Fruit fly (Drosophila melanogaster): ENCODE results near the gene TSG101.

Gene TSG101

DNA sequence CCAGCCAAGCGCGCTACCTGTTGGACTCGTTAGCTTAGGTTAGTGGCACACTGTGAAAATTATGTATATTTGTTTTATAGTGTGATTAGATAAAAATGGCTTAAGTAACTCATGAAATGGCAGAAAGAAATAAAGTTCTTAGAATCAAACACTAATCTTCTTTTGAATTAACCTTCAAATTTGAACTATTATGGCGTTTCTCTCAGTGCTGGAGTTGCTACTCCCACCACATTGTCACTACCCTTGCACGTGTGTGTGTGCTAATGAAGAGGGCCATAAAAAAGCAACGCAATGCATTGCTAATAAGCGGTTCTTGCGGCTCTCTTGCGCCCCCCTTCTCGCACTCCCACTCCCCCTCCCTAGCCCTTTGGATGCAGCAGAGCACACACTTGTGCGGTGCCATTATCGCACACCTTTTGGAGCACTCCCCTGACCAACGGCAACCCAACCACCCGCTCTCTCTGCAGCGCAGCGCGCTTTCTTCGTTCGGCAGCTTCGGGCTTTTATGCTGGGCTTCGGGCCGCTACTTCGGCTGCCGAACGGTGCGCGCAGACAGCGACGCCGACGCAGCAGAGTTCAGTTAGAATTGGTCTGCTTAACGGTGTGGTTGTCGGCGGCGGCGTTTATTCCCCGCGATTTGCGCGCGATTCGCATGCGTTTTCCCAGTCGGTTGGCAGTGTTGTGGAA lies 48.7 kb downstream of the TSG101 start (continued):
- TF ChIP-seq Trl (optimal IDR thresholded peaks at IDR 0.05), result peak; percentile 35 to 50
- peak; percentile 86 for TF ChIP-seq Trl (GFP tag; optimal IDR thresholded peaks at IDR 0.05)
- peak; percentile 80 for TF ChIP-seq CG11247 (GFP tag; IDR thresholded peaks at IDR 0.05)
- TF ChIP-seq Lpt (GFP tag; optimal IDR thresholded peaks at IDR 0.05), result no peak
- TF ChIP-seq schlank (tag; optimal IDR thresholded peaks at IDR 0.05), result no peak
- peak; percentile 93 for TF ChIP-seq otp (GFP tag; IDR thresholded peaks at IDR 0.05)
- no peak for TF ChIP-seq Dip2 (GFP tag; IDR thresholded peaks at IDR 0.05)
- TF ChIP-seq CG10274 (GFP tag; optimal IDR thresholded peaks at IDR 0.05), result peak; percentile 62
- peak; percentile 66 for TF ChIP-seq TFAM (GFP tag; optimal IDR thresholded peaks at IDR 0.05)
- peak; percentile 94 for TF ChIP-seq Oli (tag; optimal IDR thresholded peaks at IDR 0.05)
- peak; percentile 86 for TF ChIP-seq slp2 (GFP tag; optimal IDR thresholded peaks at IDR 0.05)
- no peak for TF ChIP-seq CG6765 (GFP tag; optimal IDR thresholded peaks at IDR 0.05)
- peak; percentile 93 for TF ChIP-seq ara (GFP tag; IDR thresholded peaks at IDR 0.05)
- peak in 1 of 2 experiments; percentile 96 for TF ChIP-seq eve (GFP tag; optimal IDR thresholded peaks at IDR 0.05)
- peak; percentile 86 to 92 for TF ChIP-seq dpn (GFP tag; optimal IDR thresholded peaks at IDR 0.05)
- peak; percentile 92 for TF ChIP-seq CG7839 (tag; optimal IDR thresholded peaks at IDR 0.05)
- TF ChIP-seq Hr39 (optimal IDR thresholded peaks at IDR 0.05), result no peak
- peak; percentile 89 for TF ChIP-seq Mes4 (GFP tag; optimal IDR thresholded peaks at IDR 0.05)
- TF ChIP-seq Jarid2 (GFP tag; optimal IDR thresholded peaks at IDR 0.05), result peak; percentile 91
- TF ChIP-seq CG10366 (GFP tag; IDR thresholded peaks at IDR 0.05), result peak; percentile 95
- peak in 1 of 2 experiments; percentile 86 for TF ChIP-seq Eip74EF (GFP tag; optimal IDR thresholded peaks at IDR 0.05)
- TF ChIP-seq CG17612 (GFP tag; IDR thresholded peaks at IDR 0.05), result peak; percentile 43
- TF ChIP-seq CG15011 (GFP tag; optimal IDR thresholded peaks at IDR 0.05), result peak; percentile 76
- TF ChIP-seq az2 (GFP tag; optimal IDR thresholded peaks at IDR 0.05), result peak; percentile 93
- peak; percentile 93 for TF ChIP-seq H2.0 (GFP tag; IDR thresholded peaks at IDR 0.05)
- peak; percentile 49 for TF ChIP-seq CG30020 (tag; optimal IDR thresholded peaks at IDR 0.05)
- peak; percentile 70; the same call in 1 of the 2 replicates for TF ChIP-seq CkIIα-i1 (GFP tag; IDR thresholded peaks at IDR 0.05)
- peak; percentile 91 for TF ChIP-seq CG17361 (GFP tag; IDR thresholded peaks at IDR 0.05)
- peak; percentile 93 for TF ChIP-seq CG17359 (tag; optimal IDR thresholded peaks at IDR 0.05)
- peak; percentile 86 for TF ChIP-seq org-1 (GFP tag; optimal IDR thresholded peaks at IDR 0.05)
- no peak for TF ChIP-seq unc-4 (GFP tag; IDR thresholded peaks at IDR 0.05; ENCODE audit: partially characterized antibody)
- peak; percentile 28 for TF ChIP-seq Hand (GFP tag; optimal IDR thresholded peaks at IDR 0.05)
- TF ChIP-seq Optix (GFP tag; IDR thresholded peaks at IDR 0.05), result peak; percentile 89
- TF ChIP-seq tio (GFP tag; optimal IDR thresholded peaks at IDR 0.05), result peak; percentile 87
- peak; percentile 78 for TF ChIP-seq CG12071 (GFP tag; optimal IDR thresholded peaks at IDR 0.05)
- peak; percentile 91 for TF ChIP-seq CG1602 (GFP tag; optimal IDR thresholded peaks at IDR 0.05)
- peak; percentile 47; the same call in 1 of the 2 replicates for TF ChIP-seq Taf1 (GFP tag; IDR thresholded peaks at IDR 0.05)
- TF ChIP-seq tgo (GFP tag; IDR thresholded peaks at IDR 0.05), result peak; percentile 90
- peak; percentile 88 for TF ChIP-seq dimm (GFP tag; IDR thresholded peaks at IDR 0.05)
- TF ChIP-seq Dad (GFP tag; optimal IDR thresholded peaks at IDR 0.05), result peak; percentile 85
- TF ChIP-seq sug (tag; optimal IDR thresholded peaks at IDR 0.05), result peak; percentile 48
- peak; percentile 85 for TF ChIP-seq CG14014 (GFP tag; IDR thresholded peaks at IDR 0.05)
- TF ChIP-seq oc (tag; optimal IDR thresholded peaks at IDR 0.05), result peak; percentile 90
- peak; percentile 85 for TF ChIP-seq her (GFP tag; optimal IDR thresholded peaks at IDR 0.05)
- TF ChIP-seq CG11723 (GFP tag; optimal IDR thresholded peaks at IDR 0.05), result peak; percentile 85
- no peak for TF ChIP-seq Dfd (GFP tag; optimal IDR thresholded peaks at IDR 0.05)
- TF ChIP-seq Stat92E (GFP tag; optimal IDR thresholded peaks at IDR 0.05), result peak in 1 of 3 experiments; percentile 62
- TF ChIP-seq HLH4C (GFP tag; IDR thresholded peaks at IDR 0.05; ENCODE audit: partially characterized antibody), result no peak
- no peak for TF ChIP-seq h (optimal IDR thresholded peaks at IDR 0.05)
- TF ChIP-seq Myb (GFP tag; optimal IDR thresholded peaks at IDR 0.05), result peak; percentile 56
- TF ChIP-seq CG14441 (GFP tag; IDR thresholded peaks at IDR 0.05), result peak; percentile 90
